Worm (Caenorhabditis elegans) whole organism, early embryonic: ENCODE measurements around the gene Y39B6A.13.
"Not testable (repeated sequence)": the region's sequence is repeated elsewhere in the genome, so short reads cannot be mapped to it uniquely, and the experiment has no call there.

ENCODE experiments used
- B0310.2 ChIP-seq: sonication (generic microtip); optimal IDR thresholded peaks from 2 replicates; lab custom pipeline; 2016; ENCODE audit warnings: mild to moderate bottlenecking, missing genetic modification characterization, missing compliant biosample characterization
- F13C5.2 ChIP-seq: sonication (generic microtip); optimal IDR thresholded peaks from 2 replicates; lab custom pipeline; 2017; ENCODE audit warnings: mild to moderate bottlenecking, missing genetic modification characterization, inconsistent platforms, missing compliant biosample characterization
- aly-1 ChIP-seq: sonication (generic microtip); optimal IDR thresholded peaks from 2 replicates; lab custom pipeline; 2016; ENCODE audit warnings: missing genetic modification characterization, missing compliant biosample characterization
- ama-1 ChIP-seq: fragments of 150-350 bp; optimal IDR thresholded peaks from 2 replicates; lab custom pipeline; 2014
- ceh-13 ChIP-seq: fragments of 200-800 bp; sonication (Bioruptor generic); optimal IDR thresholded peaks from 2 replicates; lab custom pipeline; 2018; ENCODE audit warnings: mild to moderate bottlenecking, missing genetic modification characterization, missing compliant biosample characterization
- ceh-36 ChIP-seq: sonication (generic microtip); optimal IDR thresholded peaks from 2 replicates; lab custom pipeline; 2016; ENCODE audit warnings: missing genetic modification characterization, inconsistent platforms, missing compliant biosample characterization
- ets-7 ChIP-seq: sonication (generic microtip); optimal IDR thresholded peaks from 2 replicates; lab custom pipeline; 2016; ENCODE audit warnings: missing genotype, missing genetic modification characterization, missing compliant biosample characterization
- flt-1 ChIP-seq: fragments of 200-800 bp; sonication (Bioruptor generic); IDR thresholded peaks from 2 replicates; pipeline ENCODE4 v1.3.6; 2022; ENCODE audit warnings: missing genetic modification characterization, missing compliant biosample characterization
- hmbx-1 ChIP-seq: sonication (generic microtip); optimal IDR thresholded peaks from 2 replicates; lab custom pipeline; 2016; ENCODE audit warnings: mild to moderate bottlenecking, missing genetic modification characterization, missing compliant biosample characterization
- hmg-4 ChIP-seq: fragments of 200-800 bp; sonication (Bioruptor generic); optimal IDR thresholded peaks from 2 replicates; lab custom pipeline; 2018; ENCODE audit warnings: mild to moderate bottlenecking, missing genetic modification characterization, missing compliant biosample characterization
- hnd-1 ChIP-seq: sonication (generic microtip); optimal IDR thresholded peaks from 2 replicates; lab custom pipeline; 2016; ENCODE audit warnings: missing genetic modification characterization, missing compliant biosample characterization
- pes-1 ChIP-seq: fragments of 200-800 bp; sonication (Bioruptor generic); IDR thresholded peaks from 2 replicates; pipeline ENCODE4 v1.3.6; 2022; ENCODE audit warnings: missing genetic modification reagents, missing genetic modification characterization, missing compliant biosample characterization
- scrt-1 ChIP-seq: fragments of 200-800 bp; sonication (Bioruptor generic); IDR thresholded peaks from 2 replicates; pipeline ENCODE4 v1.3.6; 2022; ENCODE audit warnings: missing genetic modification characterization, missing compliant biosample characterization
- sea-1 ChIP-seq: fragments of 200-800 bp; sonication (Bioruptor generic); conservative IDR thresholded peaks from 2 replicates; pipeline ENCODE4 v1.3.6; 2022; ENCODE audit warnings: missing genetic modification characterization, missing compliant biosample characterization
- tbx-11 ChIP-seq: fragments of 200-800 bp; sonication (Bioruptor generic); IDR thresholded peaks from 2 replicates; pipeline ENCODE4 v1.3.6; 2022; ENCODE audit warnings: missing genetic modification characterization, missing compliant biosample characterization
- tbx-37 ChIP-seq: fragments of 200-800 bp; sonication (Bioruptor generic); conservative IDR thresholded peaks from 2 replicates; pipeline ENCODE4 v1.3.6; 2022; ENCODE audit warnings: missing genetic modification reagents, missing genetic modification characterization, missing compliant biosample characterization
- tra-4 ChIP-seq: sonication (generic microtip); optimal IDR thresholded peaks from 2 replicates; lab custom pipeline; 2017; ENCODE audit warnings: missing genetic modification characterization, missing compliant biosample characterization

Gene Y39B6A.13

ce11 chrV:19120743-19121642 is 1.8 kb upstream of the Y39B6A.13 start:
- TF ChIP-seq pes-1 = no peak
- no peak for TF ChIP-seq ama-1 (lab: Kevin White, UChicago)
- no peak for TF ChIP-seq hnd-1 (tag; lab: Kevin White, UChicago)
- no peak for TF ChIP-seq scrt-1 (GFP tag; lab: Robert Waterston, UW)
- TF ChIP-seq ceh-13 (GFP tag; lab: Kevin White, UChicago) = no peak
- no peak for TF ChIP-seq ceh-36 (tag; lab: Kevin White, UChicago)
- no peak for TF ChIP-seq tra-4 (tag; lab: Kevin White, UChicago)
- TF ChIP-seq F13C5.2 (tag; lab: Kevin White, UChicago) = no peak
- TF ChIP-seq tbx-11 (GFP tag; lab: Robert Waterston, UW) = no peak
- TF ChIP-seq B0310.2 (tag; lab: Kevin White, UChicago) = no peak
- TF ChIP-seq aly-1 (tag; lab: Kevin White, UChicago) = no peak
- no peak for TF ChIP-seq hmbx-1 (tag; lab: Kevin White, UChicago)
- TF ChIP-seq ets-7 = no peak
- TF ChIP-seq tbx-37 (GFP tag; lab: Robert Waterston, UW) = no peak
- TF ChIP-seq flt-1 (GFP tag; lab: Robert Waterston, UW) = no peak
- TF ChIP-seq hmg-4 (GFP tag; lab: Kevin White, UChicago) = no peak
- TF ChIP-seq sea-1 = no peak

ce11 chrV:19118312-19118711 is 913 bp downstream of the Y39B6A.13 start, which contains the start of gene pro-3:
pro-3 (minus strand) TSS chrV:19118412.
- no peak for TF ChIP-seq aly-1 (tag; lab: Kevin White, UChicago)
- TF ChIP-seq tbx-11 (GFP tag; lab: Robert Waterston, UW) = no peak
- TF ChIP-seq ets-7 = no peak
- no peak for TF ChIP-seq tbx-37 (GFP tag; lab: Robert Waterston, UW)

- TF ChIP-seq ceh-36 (tag; lab: Kevin White, UChicago) (no peak), B0310.2 (tag; lab: Kevin White, UChicago) (no peak), tbx-11 (GFP tag; lab: Robert Waterston, UW) (no peak), F13C5.2 (tag; lab: Kevin White, UChicago) (no peak), ama-1 (lab: Kevin White, UChicago) (no peak)
These were observed 2.3 kb downstream of the Y39B6A.13 start for ce11 chrV:19116872-19117372.

- TF ChIP-seq scrt-1 (GFP tag; lab: Robert Waterston, UW) (no peak), F13C5.2 (tag; lab: Kevin White, UChicago) (no peak), aly-1 (tag; lab: Kevin White, UChicago) (no peak), hmg-4 (GFP tag; lab: Kevin White, UChicago) (no peak), hmbx-1 (tag; lab: Kevin White, UChicago) (no peak), tra-4 (tag; lab: Kevin White, UChicago) (no peak), B0310.2 (tag; lab: Kevin White, UChicago) (no peak), pes-1 (no peak), ets-7 (no peak), ceh-13 (GFP tag; lab: Kevin White, UChicago) (no peak), ceh-36 (tag; lab: Kevin White, UChicago) (no peak), tbx-11 (GFP tag; lab: Robert Waterston, UW) (no peak)
These were observed 12.2 kb downstream of the Y39B6A.13 start for ce11 chrV:19107065-19107464.

ce11 chrV:19101589-19102201 is 17.5 kb downstream of the Y39B6A.13 start, which contains the start of gene zhp-4:
zhp-4 (minus strand) TSS chrV:19101786.
- not testable (repeated sequence) for TF ChIP-seq ceh-36 (tag; lab: Kevin White, UChicago); F13C5.2 (tag; lab: Kevin White, UChicago); sea-1

- no peak for TF ChIP-seq tra-4 (tag; lab: Kevin White, UChicago)
- TF ChIP-seq hmg-4 (GFP tag; lab: Kevin White, UChicago) = no peak
- no peak for TF ChIP-seq ceh-13 (GFP tag; lab: Kevin White, UChicago)
- no peak for TF ChIP-seq tbx-37 (GFP tag; lab: Robert Waterston, UW)
- no peak for TF ChIP-seq ets-7
- no peak for TF ChIP-seq flt-1 (GFP tag; lab: Robert Waterston, UW)
- TF ChIP-seq sea-1 = no peak
- no peak for TF ChIP-seq hnd-1 (tag; lab: Kevin White, UChicago)
- no peak for TF ChIP-seq scrt-1 (GFP tag; lab: Robert Waterston, UW)
- no peak for TF ChIP-seq pes-1
- TF ChIP-seq ama-1 (lab: Kevin White, UChicago) = no peak
- no peak for TF ChIP-seq tbx-11 (GFP tag; lab: Robert Waterston, UW)
- no peak for TF ChIP-seq hmbx-1 (tag; lab: Kevin White, UChicago)
- TF ChIP-seq aly-1 (tag; lab: Kevin White, UChicago) = no peak
- TF ChIP-seq F13C5.2 (tag; lab: Kevin White, UChicago) = no peak
- no peak for TF ChIP-seq ceh-36 (tag; lab: Kevin White, UChicago)
- no peak for TF ChIP-seq B0310.2 (tag; lab: Kevin White, UChicago)
These were observed 19.7 kb downstream of the Y39B6A.13 start for ce11 chrV:19099504-19099903.

- TF ChIP-seq B0310.2 (tag; lab: Kevin White, UChicago) (no peak), ama-1 (lab: Kevin White, UChicago) (no peak), ceh-36 (tag; lab: Kevin White, UChicago) (no peak), ets-7 (no peak), aly-1 (tag; lab: Kevin White, UChicago) (no peak), pes-1 (no peak), scrt-1 (GFP tag; lab: Robert Waterston, UW) (no peak), sea-1 (no peak), F13C5.2 (tag; lab: Kevin White, UChicago) (no peak), tbx-37 (GFP tag; lab: Robert Waterston, UW) (no peak), tra-4 (tag; lab: Kevin White, UChicago) (no peak), ceh-13 (GFP tag; lab: Kevin White, UChicago) (no peak), hmbx-1 (tag; lab: Kevin White, UChicago) (no peak), tbx-11 (GFP tag; lab: Robert Waterston, UW) (no peak), hnd-1 (tag; lab: Kevin White, UChicago) (no peak), hmg-4 (GFP tag; lab: Kevin White, UChicago) (no peak), flt-1 (GFP tag; lab: Robert Waterston, UW) (no peak)
These were observed 28.3 kb downstream of the Y39B6A.13 start for ce11 chrV:19090885-19091284.
